Fruit fly (Drosophila melanogaster): Measurements from ENCODE around the gene NK7.1.

NK7.1 gene

dm6 chr3R:14387840-14388239 is 15.1 kb upstream of the NK7.1 start:
- TF ChIP-seq CG8478 (optimal IDR thresholded peaks at IDR 0.05) (no peak), CTCF (optimal IDR thresholded peaks at IDR 0.05) (no peak)

DNA sequence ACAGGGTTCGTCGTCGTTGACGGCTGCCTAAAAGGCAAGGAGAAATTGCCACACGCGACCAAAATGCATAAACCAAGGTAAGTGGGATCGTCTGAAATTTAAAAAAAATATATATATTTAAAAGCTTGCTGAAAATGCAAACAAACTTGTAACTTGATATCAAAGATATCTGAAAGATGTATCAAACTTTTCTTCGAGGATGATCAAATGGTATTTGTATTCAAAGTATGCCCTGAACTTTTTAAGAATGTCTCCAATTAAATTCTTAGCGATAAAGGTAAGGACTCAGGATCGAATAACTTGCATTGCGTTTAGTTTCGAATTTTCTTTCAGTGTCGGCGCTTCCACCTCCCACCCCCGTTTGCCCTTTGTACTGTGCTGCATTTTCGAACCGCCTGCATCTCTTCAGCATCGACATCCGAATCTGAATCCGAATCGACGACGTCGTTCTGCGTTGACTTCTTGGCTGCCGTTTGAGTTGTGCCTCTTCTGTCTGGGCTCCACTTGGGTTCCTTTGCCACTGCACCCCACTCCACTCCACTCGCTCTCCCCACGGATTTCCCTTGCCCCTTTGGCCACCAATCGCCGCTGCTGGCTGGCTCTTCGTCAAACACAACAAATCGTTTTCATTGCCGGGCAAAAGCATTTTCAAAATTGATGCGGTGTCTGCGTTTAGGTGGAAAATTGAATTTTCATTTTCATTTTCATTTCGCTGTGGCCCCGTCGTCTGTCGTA is 13.5 kb upstream of the NK7.1 start:
- TF ChIP-seq CG8478 (optimal IDR thresholded peaks at IDR 0.05) (no peak), CTCF (optimal IDR thresholded peaks at IDR 0.05) (no peak)

- TF ChIP-seq CG8478 (optimal IDR thresholded peaks at IDR 0.05) = no peak
- no peak for TF ChIP-seq CTCF (optimal IDR thresholded peaks at IDR 0.05)
These were observed 11.8 kb upstream of the NK7.1 start for dm6 chr3R:14384502-14384901.

DNA sequence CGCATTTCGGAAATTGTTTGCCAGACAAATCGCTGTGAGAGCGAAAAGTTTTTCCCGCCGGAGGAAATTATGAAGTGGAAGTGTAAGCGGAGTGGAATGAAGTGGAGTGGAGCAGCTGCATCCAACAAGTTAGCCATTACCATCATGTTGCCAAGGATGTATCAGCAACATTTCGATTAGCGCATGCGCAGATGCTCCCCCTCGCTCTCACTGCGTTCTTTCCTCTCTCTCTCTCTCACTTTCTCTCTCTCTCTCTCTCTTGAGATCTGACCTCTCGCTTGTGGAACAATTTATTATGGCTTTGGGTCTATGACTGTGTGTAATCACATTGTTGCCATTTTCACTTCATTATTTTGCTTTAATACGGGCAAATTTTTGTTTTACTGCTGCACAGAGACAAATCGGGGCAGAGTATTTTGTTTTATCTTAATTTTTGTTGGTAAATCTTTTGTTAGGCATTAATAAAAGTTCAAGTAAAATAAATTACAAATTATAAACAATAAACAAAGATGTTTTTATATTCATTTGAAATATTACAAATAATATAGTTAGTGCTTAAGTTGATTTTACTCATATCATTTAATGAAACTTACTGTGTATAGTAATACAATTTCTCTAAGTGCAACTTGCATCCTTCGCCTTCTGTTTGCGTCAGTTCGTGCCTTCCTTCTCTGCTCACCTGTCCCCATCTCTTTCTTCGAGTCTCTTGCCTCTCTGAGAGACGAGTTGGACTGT is 9.7 kb upstream of the NK7.1 start:
- no peak for TF ChIP-seq CG8478 (optimal IDR thresholded peaks at IDR 0.05)
- no peak for TF ChIP-seq CTCF (optimal IDR thresholded peaks at IDR 0.05)

- TF ChIP-seq CG8478 (optimal IDR thresholded peaks at IDR 0.05) (no peak), CTCF (optimal IDR thresholded peaks at IDR 0.05) (no peak)
These were observed 8.8 kb upstream of the NK7.1 start, which contains the start of gene soti for dm6 chr3R:14381599-14381998. soti (minus strand) TSS chr3R:14381699.

dm6 chr3R:14373828-14374217 is 1.1 kb upstream of the NK7.1 start:
- TF ChIP-seq CG8478 (optimal IDR thresholded peaks at IDR 0.05) = no peak
- no peak for TF ChIP-seq CTCF (optimal IDR thresholded peaks at IDR 0.05)

DNA sequence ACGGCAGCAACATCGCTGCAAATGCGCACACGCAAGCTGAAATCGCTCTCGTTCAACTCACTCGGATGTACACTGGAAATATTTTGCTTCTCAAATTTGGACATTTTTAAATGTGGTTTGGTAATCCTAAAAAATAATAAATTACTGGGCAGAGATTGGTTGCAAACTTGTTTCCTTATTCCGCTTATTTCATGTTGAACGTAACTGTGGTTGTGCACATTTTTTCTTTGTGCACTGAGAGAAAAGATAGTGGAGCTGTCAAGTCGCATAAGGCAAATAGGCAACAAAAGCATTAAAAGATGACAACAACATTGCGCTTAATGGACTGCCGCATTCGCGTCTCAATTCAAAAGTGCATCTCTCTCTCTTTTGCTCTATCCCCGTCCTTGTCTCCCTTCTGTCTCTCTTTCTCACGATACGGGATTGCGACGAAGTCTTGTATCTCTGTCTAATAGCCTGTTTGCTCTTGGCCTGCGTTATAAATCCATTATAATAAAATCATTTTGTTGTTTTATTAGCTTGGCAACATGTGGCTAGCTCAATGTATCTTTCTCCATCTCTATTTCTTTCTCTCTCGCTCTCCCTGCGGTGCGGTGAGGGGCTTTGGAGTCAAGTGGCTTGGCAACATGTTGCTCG is 559 bp upstream of the NK7.1 start:
- TF ChIP-seq CTCF (optimal IDR thresholded peaks at IDR 0.05) (no peak), CG8478 (optimal IDR thresholded peaks at IDR 0.05) (no peak)

DNA sequence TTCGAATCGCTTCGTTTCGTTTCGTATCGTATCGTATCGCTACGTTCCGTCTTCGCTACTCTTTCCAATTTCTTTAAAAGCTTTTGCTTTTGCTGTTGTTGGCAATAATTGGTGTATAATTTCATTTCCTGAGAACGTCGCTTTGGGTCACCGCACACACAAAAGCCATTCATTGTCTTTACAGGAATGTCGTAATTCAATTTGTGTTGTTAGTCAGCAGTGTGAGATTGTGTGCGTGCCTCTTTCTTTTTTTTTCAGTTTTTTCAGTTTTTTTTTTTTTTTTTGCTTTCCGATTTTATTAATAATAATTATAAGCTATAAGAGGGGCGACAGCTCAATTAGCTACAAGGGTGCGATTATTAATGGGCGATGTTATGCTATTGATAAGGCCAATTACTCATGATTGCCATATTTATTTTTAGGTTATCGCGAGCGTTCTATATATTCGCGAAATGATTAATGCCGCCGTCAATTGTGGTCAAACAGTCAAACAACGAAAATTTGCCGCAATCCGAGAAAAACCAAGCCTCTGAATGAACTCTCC is 1.5 kb downstream of the NK7.1 start:
- TF ChIP-seq CG8478 (optimal IDR thresholded peaks at IDR 0.05) (no peak), CTCF (optimal IDR thresholded peaks at IDR 0.05) (no peak)

- TF ChIP-seq CTCF (optimal IDR thresholded peaks at IDR 0.05) = no peak
- no peak for TF ChIP-seq CG8478 (optimal IDR thresholded peaks at IDR 0.05)
These were observed 2.4 kb downstream of the NK7.1 start for dm6 chr3R:14370199-14370933.

DNA sequence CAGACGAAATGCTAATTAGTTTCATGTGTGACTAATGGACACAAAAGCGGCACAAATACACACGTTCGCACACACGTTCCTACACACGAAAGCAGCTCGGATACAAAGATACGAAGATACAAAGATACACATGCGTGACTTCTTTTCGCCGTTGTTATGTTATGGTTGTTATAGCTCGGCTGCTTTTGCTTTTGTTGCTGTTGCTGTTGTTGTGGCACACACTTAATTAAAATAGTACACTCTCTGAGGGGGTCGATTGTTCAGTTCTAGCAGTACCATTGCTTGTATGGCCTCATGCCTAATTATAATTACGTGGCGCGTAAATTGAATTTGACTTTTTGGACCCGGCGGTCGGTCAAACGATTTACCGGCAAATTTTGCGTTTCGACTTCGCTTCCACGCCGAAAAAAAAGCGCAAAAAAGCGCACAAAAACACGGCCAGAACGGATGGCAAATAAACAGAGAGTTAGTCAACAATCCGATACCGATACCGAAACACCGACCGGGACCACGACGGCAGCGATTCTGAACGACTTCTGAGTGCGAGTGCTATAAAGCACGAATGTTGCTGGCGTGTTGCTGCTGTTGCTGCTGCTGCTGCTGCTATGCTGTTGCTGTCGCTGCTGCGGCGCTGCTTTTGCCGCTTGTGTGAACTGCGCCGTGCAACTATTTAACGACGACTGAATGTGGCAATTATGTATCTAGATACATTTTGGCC is 3.1 kb downstream of the NK7.1 start:
- TF ChIP-seq CTCF (optimal IDR thresholded peaks at IDR 0.05) (no peak), CG8478 (optimal IDR thresholded peaks at IDR 0.05) (no peak)

DNA sequence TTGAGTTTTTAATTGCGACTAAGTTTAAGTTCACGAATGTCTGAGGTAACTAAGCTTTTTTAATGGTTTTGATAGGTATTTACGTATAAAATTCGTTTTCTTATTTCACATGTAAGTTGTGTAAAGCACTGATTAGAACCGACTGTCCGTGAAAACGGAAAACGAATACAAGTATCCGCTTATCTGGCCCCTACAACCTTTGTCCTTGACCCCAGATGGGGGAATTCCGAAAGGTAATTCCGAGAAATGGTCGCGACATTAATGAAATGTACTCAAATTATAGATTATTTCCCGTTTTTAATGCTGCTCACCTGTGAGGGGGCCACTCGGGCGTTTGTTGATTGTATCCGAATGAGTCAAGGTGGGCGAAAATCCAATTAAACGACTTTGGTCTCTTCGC is 5.9 kb downstream of the NK7.1 start:
- no peak for TF ChIP-seq CTCF (optimal IDR thresholded peaks at IDR 0.05)
- TF ChIP-seq CG8478 (optimal IDR thresholded peaks at IDR 0.05) = no peak

DNA sequence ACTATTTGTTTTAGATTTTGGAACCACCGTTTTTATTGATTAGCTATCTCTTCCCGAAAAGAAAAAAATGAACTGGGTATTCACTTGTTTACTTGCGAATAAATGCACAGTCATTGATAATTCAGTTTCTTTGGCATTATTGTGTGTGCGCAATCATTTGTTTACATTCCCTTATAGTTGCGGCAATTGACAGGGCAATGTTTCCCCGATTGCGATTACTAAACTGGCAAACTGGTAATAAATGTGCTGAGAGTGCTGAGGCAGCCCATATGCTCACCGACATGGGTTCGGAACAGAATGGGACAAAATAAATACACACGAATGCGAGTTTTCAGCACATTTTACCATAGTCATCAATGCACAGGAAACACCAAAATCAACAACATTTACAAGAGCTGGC is 6.8 kb downstream of the NK7.1 start:
- TF ChIP-seq CG8478 (optimal IDR thresholded peaks at IDR 0.05) (no peak), CTCF (optimal IDR thresholded peaks at IDR 0.05) (no peak)

DNA sequence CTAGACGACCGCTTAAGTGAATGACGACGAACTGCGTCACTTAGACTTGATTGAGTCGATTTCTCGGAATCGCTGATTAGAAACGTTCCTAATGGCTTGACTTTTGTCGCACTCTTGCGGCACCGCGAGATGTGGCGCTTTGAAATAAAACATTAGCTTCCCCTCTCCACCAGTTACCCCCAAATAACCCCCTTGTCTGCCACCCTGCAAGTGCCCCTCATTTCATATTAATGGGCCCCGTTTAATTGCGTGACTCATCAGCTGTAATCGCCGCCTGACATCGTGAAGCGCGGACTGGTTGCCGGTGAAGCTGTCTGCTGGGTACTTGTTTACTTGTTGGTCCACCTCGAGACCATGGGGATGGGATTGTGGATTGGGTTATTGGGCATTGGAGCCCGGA is 8.6 kb downstream of the NK7.1 start:
- TF ChIP-seq CTCF (optimal IDR thresholded peaks at IDR 0.05) (no peak), CG8478 (optimal IDR thresholded peaks at IDR 0.05) (no peak)

DNA sequence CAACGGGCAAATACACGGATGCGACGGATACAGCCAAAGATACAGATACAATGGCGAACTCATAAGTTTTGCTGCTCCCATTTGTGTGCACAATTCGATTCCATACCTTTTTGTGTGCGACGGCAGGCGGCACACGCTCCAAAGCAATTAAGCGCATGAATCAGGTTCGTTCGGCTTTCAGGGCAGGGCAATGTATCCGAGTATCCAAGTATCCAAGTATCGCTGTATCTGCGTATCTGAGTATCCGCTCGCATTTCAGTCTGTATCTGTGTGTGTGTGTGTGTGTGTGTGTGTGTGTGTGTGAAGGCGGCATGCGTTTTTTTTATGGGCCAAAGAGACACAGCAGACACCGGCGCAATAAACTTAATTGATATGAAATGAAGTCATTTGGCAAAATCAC is 9.6 kb downstream of the NK7.1 start:
- no peak for TF ChIP-seq CG8478 (optimal IDR thresholded peaks at IDR 0.05)
- no peak for TF ChIP-seq CTCF (optimal IDR thresholded peaks at IDR 0.05)
